Worm (Caenorhabditis elegans): ENCODE measurements around the gene osm-1.

osm-1 gene

DNA sequence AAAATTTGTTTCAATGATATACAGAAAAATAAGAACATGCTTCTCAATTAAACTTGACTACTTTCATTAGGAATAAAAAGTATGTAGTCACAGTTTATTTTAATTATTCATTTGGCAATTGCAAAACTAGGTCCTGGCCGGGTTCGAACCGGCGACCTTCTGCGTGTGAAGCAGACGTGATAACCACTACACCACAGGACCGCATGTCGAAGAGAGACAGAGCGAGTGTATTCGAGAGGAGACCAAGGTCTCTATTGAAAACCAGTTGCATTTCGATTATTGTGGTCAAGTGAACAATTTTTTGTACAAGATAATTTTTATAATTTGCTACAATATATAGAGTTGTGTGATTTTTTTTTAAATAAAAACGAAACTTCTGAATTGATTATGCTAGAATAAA lies 50.3 kb downstream of the osm-1 start (continued):
- TF ChIP-seq lim-7 (GFP tag; IDR thresholded peaks at IDR 0.05) (peak; percentile 90), lin-38 (GFP tag; IDR thresholded peaks at IDR 0.05) (no peak), spr-1 (tag; optimal IDR thresholded peaks at IDR 0.05) (peak; percentile 71), rbr-2 (tag; optimal IDR thresholded peaks at IDR 0.05) (peak; percentile 80)

DNA sequence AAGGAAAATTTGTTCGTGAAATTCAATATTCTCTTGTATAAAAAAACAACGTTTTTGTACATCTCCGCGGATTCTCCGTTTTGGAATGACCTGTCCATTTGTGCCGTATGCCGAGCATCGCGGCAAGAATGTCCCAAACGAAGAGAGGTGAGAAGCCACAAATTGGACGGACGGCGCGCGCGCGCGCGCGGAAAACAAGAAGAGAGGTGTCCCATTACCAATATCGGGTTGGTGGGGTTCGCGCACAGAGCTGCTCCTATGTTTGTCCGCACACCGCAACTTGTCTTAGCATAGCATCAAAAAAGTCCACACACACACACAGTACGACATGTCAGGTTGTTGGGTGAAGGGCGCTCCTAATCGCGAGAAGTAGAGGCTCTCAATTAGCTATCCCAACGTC lies 51.1 kb downstream of the osm-1 start:
- TF ChIP-seq aly-2 (tag; optimal IDR thresholded peaks at IDR 0.05) (no peak), R02D3.7 (tag; optimal IDR thresholded peaks at IDR 0.05) (no peak), set-16 (GFP tag; IDR thresholded peaks at IDR 0.05) (peak; percentile 89), nhr-25 (tag; optimal IDR thresholded peaks at IDR 0.05; ENCODE audit: borderline replicate concordance, insufficient read depth) (no peak), zfp-2 (tag; optimal IDR thresholded peaks at IDR 0.05) (no peak), madf-5 (GFP tag; IDR thresholded peaks at IDR 0.05) (no peak), zip-2 (tag; optimal IDR thresholded peaks at IDR 0.05) (no peak), nhr-77 (tag; optimal IDR thresholded peaks at IDR 0.05) (no peak), Y105C5A.15 (GFP tag; IDR thresholded peaks at IDR 0.05) (no peak), ces-1 (GFP tag; optimal IDR thresholded peaks at IDR 0.05) (no peak), egl-43 (GFP tag; IDR thresholded peaks at IDR 0.05) (0 out of 2 replicates have a peak, but pooled peaks have one; percentile 53), jun-1 (tag; optimal IDR thresholded peaks at IDR 0.05) (no peak)

DNA sequence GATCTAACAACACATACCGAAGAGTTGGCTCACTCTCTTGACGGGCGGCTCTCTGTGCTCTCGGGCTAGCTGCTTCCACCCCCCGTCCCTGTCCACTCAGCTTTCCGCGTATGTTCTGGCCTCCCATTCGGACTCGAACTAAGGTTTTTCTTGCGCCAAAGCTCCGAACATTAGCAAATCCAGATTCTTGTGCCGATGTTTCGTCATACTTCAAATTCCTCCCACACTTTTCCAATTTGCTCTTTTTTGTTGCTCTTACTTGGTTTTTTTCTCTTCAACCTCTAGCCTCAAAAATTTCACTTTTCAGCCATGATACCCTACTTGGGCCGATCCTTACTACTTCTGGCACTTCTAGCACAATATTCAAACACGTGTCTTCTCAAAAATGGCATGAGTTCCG lies 54.5 kb downstream of the osm-1 start, which contains the start of gene cdh-9:
TSS of gene cdh-9 (plus strand) at position 301 of the 400 bp plus-strand sequence.
- TF ChIP-seq F10B5.3 (tag; optimal IDR thresholded peaks at IDR 0.05) (no peak), set-16 (GFP tag; IDR thresholded peaks at IDR 0.05) (0 out of 2 replicates have a peak, but pooled peaks have one; percentile 19), nhr-41 (GFP tag; IDR thresholded peaks at IDR 0.05) (no peak), zip-11 (GFP tag; IDR thresholded peaks at IDR 0.05) (no peak)

DNA sequence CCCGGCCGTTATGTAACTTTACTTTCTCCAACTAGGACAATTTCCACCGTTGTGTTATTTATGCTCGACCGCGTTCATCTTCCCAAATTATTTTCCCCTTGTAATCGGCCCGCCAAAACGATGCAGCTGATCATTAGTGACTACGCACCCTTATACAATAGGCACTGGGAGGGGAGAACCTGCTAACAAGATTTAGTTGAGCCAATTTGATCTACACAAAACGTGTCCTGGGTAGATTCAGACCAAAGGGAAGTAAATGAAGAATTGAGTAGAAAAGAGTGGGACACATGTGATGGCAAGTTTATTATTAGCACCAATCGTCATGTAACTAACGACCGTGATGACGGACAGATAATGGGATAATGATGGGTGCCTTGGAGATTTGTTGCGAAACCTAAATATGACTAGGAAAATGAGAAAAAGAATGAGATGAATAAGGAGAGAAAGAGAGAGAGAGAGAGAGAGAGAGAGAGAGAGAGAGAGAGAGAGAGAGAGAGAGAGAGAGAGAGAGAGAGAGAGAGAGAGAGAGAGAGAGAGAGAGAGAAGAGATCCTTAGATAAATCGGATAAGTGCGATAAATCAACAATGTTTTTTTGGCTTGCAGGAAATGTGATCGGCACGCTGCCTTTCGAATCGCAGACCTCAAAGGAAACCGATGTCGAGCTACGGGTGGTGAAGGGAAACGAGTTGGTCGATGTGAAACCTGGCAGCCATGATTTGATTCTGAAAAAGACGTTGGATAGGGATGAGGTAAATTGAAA lies 55.2 kb downstream of the osm-1 start:
- no peak for TF ChIP-seq mdl-1 (tag; optimal IDR thresholded peaks at IDR 0.05)
- TF ChIP-seq set-16 (GFP tag; IDR thresholded peaks at IDR 0.05) = peak; percentile 45; the same call in 1 of the 2 replicates

DNA sequence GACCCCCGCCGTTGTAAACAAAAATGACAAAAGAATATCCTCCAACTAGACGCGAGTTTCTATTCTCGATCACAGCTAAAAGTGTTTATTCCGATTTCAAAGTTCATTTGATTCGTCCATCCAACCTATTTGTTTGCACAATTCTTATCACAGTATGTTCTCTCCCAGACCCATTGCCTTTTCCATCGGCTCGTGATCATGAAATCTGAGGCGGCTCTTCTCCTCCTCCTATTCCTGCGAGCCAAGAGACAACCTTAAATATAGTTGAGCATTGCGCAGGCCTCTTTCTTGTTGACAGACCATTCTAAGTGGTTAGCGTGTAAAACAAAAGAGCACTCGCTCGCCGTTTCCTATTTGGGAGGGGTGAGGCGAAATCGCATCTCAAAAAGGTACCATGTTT lies 56.5 kb downstream of the osm-1 start:
- TF ChIP-seq unc-62 (GFP tag; optimal IDR thresholded peaks at IDR 0.05 in 1 of 2) = peak in 1 of 2 experiments; percentile 98
- no peak for TF ChIP-seq unc-62 (tag; optimal IDR thresholded peaks at IDR 0.05)
- TF ChIP-seq aly-2 (tag; optimal IDR thresholded peaks at IDR 0.05) = no peak
- TF ChIP-seq ztf-7 (tag; optimal IDR thresholded peaks at IDR 0.05) = no peak
- TF ChIP-seq nhr-102 (tag; optimal IDR thresholded peaks at IDR 0.05) = no peak
- no peak for TF ChIP-seq ceh-20 (GFP tag; IDR thresholded peaks at IDR 0.05)
- TF ChIP-seq Y48G9A.11 (GFP tag; IDR thresholded peaks at IDR 0.05) = no peak
- no peak for TF ChIP-seq nhr-28 (tag; optimal IDR thresholded peaks at IDR 0.05)
- peak; percentile 18 for TF ChIP-seq aha-1 (tag)
- TF ChIP-seq mxl-2 (GFP tag; conservative IDR thresholded peaks at IDR 0.05) = no peak
- TF ChIP-seq lsy-2 (tag; optimal IDR thresholded peaks at IDR 0.05) = no peak
- no peak for TF ChIP-seq zfp-3 (GFP tag; conservative IDR thresholded peaks at IDR 0.05)

DNA sequence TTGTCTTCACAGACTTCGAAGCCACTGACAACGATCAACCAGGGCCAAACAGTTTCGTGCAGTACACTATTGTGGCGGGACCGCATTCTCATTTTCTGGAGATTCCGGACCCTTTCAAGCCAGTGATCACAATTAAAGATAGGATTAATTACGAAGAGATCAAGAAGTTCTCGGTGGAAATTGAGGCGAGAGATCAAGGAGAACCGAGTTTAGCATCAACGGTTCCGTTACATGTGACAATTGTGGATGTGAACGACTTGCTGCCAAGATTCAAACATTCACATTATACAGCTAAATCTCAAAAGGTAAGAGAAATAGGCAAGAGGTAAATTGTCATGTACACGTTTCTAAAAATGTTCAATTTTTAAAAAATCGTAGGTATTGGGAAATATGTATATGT lies 57.3 kb downstream of the osm-1 start:
- TF ChIP-seq php-3 (GFP tag; IDR thresholded peaks at IDR 0.05) = no peak
- TF ChIP-seq nhr-25 (tag; optimal IDR thresholded peaks at IDR 0.05; ENCODE audit: borderline replicate concordance, insufficient read depth) = no peak
- peak in 1 of 2 experiments; percentile 93 for TF ChIP-seq unc-62 (GFP tag; optimal IDR thresholded peaks at IDR 0.05 in 1 of 2)
- TF ChIP-seq unc-62 (tag; optimal IDR thresholded peaks at IDR 0.05) = no peak
- TF ChIP-seq unc-130 (GFP tag; optimal IDR thresholded peaks at IDR 0.05) = no peak
